Worm (Caenorhabditis elegans) whole organism, midembryonic: Measurements from ENCODE around the gene fbxa-63.
"Not testable (repeated sequence)": the region's sequence is repeated elsewhere in the genome, so short reads cannot be mapped to it uniquely, and the experiment has no call there.

Source experiments
- T22C8.4 ChIP-seq: fragments of 200-800 bp; sonication (Bioruptor generic); IDR thresholded peaks from 2 replicates; pipeline ENCODE4 v1.3.6; 2022; ENCODE audit warnings: missing genetic modification characterization, missing compliant biosample characterization
- cog-1 ChIP-seq: sonication (generic microtip); optimal IDR thresholded peaks from 2 replicates; lab custom pipeline; 2016; ENCODE audit warnings: missing genetic modification characterization, missing compliant biosample characterization
- flt-1 ChIP-seq: fragments of 200-800 bp; sonication (Bioruptor generic); IDR thresholded peaks from 2 replicates; pipeline ENCODE4 v1.3.6; 2022; ENCODE audit warnings: missing genetic modification characterization, missing compliant biosample characterization
- klf-2 ChIP-seq: fragments of 200-800 bp; sonication (Bioruptor generic); conservative IDR thresholded peaks from 2 replicates; pipeline ENCODE4 v1.3.6; 2022; ENCODE audit warnings: missing genetic modification reagents, missing genetic modification characterization, missing compliant biosample characterization
- med-1 ChIP-seq: sonication (generic microtip); optimal IDR thresholded peaks from 2 replicates; lab custom pipeline; 2017; ENCODE audit warnings: missing genetic modification characterization, mild to moderate bottlenecking, missing compliant biosample characterization, antibody characterized with exemption, missing genetic modification reagents; ENCODE audit not compliant: insufficient read depth
- ref-1 ChIP-seq: fragments of 200-800 bp; sonication (Bioruptor generic); conservative IDR thresholded peaks from 2 replicates; pipeline ENCODE4 v1.3.6; 2022; ENCODE audit warnings: missing genetic modification reagents, missing genetic modification characterization, missing compliant biosample characterization
- tab-1 ChIP-seq: fragments of 200-800 bp; sonication (Bioruptor generic); IDR thresholded peaks from 2 replicates; pipeline ENCODE4 v1.3.6; 2022; ENCODE audit warnings: missing genetic modification characterization, missing compliant biosample characterization
- ztf-23 ChIP-seq: fragments of 200-800 bp; sonication (Bioruptor generic); IDR thresholded peaks from 2 replicates; pipeline ENCODE4 v1.3.6; 2022; ENCODE audit warnings: missing genetic modification reagents, missing genetic modification characterization, missing compliant biosample characterization
- ztf-29 ChIP-seq: fragments of 200-800 bp; sonication (Bioruptor generic); IDR thresholded peaks from 2 replicates; pipeline ENCODE4 v1.3.6; 2022; ENCODE audit warnings: missing genetic modification reagents, missing genetic modification characterization, missing compliant biosample characterization

Gene fbxa-63

DNA sequence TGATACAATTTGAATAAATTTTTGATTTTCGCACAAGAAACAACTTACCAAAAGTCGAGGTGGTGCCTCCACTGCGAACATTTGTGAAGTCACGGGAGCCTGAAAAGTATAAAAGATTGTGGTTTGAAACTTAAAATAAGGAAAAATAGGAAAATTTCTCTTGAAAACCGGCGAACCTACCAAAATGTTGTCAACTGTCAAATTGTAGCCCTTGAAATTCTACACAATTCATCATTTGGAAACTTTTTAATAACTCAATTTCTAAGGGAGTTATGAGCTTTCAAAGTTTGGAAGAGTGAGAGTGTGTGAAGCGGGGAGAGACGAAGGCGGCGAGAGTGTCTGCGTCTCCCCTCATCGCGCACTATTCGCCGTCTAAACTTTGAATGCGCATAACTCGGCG is 13.1 kb upstream of the fbxa-63 start, which contains the start of gene pes-4:
pes-4 (minus strand) TSS at position 101 of the 400 bp plus-strand sequence.
- TF ChIP-seq ztf-29 (no peak), tab-1 (no peak), klf-2 (GFP tag; lab: Robert Waterston, UW) (no peak), flt-1 (GFP tag; lab: Robert Waterston, UW) (no peak), ztf-23 (GFP tag; lab: Robert Waterston, UW) (no peak), ref-1 (GFP tag; lab: Robert Waterston, UW) (no peak), T22C8.4 (GFP tag; lab: Robert Waterston, UW) (no peak), med-1 (GFP tag; lab: Kevin White, UChicago) (no peak), cog-1 (no peak)

DNA sequence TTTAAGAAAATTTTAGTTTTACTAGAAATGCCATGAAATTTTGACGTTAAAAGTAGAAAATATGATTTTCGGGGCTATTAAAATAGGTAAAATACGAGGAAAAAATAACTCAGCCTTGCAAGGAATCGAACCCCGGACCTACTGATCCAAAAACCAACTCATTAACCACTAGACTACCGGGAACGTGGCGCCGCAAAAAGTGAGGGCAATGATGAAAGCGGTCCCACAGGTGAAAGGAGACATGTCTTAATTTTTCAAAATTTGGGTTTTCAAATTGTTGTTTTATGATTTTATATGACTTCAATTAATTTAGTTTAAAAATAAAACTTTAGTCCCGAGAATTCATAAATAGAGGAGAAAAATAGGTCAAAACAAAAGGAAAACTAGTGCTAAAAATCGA is 12.6 kb upstream of the fbxa-63 start:
- TF ChIP-seq tab-1 (no peak), cog-1 (no peak)

DNA sequence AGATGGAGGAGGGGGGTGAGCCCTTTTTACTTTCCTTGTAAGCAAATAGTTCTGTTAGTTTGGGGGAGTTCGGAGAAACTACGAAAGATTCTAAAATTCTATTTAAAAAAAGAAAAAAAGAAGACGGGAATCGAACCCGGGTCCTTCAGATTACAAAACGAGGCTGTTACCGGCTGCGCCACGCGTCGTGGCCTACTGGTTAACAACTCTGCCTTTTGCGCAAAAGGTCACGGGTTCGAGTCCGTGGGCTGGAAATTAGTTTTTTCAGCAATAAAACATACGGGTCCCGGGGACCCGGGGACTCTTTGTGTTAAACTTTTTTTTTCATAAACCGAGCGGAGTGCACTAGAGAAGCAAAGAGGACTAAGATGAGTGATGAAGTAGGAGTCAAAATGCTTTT is 12.1 kb upstream of the fbxa-63 start:
- no peak for TF ChIP-seq cog-1
- TF ChIP-seq med-1 (GFP tag; lab: Kevin White, UChicago) = no peak
- no peak for TF ChIP-seq ztf-29
- no peak for TF ChIP-seq T22C8.4 (GFP tag; lab: Robert Waterston, UW)
- no peak for TF ChIP-seq klf-2 (GFP tag; lab: Robert Waterston, UW)
- TF ChIP-seq ztf-23 (GFP tag; lab: Robert Waterston, UW) = no peak
- TF ChIP-seq ref-1 (GFP tag; lab: Robert Waterston, UW) = no peak
- TF ChIP-seq tab-1 = no peak
- TF ChIP-seq flt-1 (GFP tag; lab: Robert Waterston, UW) = no peak

DNA sequence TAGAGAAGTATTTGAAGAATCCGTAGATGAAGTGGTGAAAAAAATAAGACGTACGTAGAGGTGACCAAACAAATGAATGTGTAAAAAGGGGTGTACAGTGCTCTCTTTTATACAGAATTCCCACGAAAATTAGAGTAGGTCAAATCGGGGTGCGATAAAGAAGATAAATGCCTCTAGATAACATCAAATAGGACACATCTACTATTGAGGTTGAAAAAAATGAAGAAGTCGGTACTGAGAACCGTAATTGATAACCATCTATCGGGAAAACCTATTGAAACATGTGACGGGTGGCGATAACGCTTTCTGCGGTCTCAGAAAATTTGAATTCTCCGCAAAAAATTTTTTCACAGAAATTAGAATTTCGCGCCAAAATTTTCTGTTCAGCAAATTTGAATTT is 4.6 kb upstream of the fbxa-63 start, which contains the start of gene fbxa-61:
fbxa-61 (plus strand) TSS at position 345 of the 400 bp plus-strand sequence.
- no peak for TF ChIP-seq flt-1 (GFP tag; lab: Robert Waterston, UW)
- TF ChIP-seq ztf-23 (GFP tag; lab: Robert Waterston, UW) = no peak
- TF ChIP-seq ref-1 (GFP tag; lab: Robert Waterston, UW) = no peak
- no peak for TF ChIP-seq klf-2 (GFP tag; lab: Robert Waterston, UW)
- no peak for TF ChIP-seq cog-1
- no peak for TF ChIP-seq med-1 (GFP tag; lab: Kevin White, UChicago)

DNA sequence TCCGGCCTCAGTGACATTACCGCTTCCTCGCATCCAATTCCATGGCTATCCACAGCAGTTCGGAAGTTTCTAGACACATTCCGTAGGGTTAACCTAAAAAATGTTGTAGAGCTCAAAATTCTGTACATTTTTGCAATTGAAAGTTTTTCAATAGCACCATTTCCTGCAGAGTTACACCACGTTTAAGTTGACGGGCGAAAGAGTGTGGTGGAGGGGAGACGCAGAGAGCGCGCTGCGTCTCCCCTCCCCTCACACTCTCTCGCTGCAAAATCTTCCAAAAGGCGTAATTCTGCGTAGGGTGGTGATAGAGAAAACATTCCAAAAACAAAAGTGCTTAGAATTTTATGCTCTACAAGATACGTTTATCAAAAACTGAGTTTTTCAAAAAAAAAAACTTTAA is 5.0 kb downstream of the fbxa-63 start:
- TF ChIP-seq klf-2 (GFP tag; lab: Robert Waterston, UW) (no peak), T22C8.4 (GFP tag; lab: Robert Waterston, UW) (no peak), ztf-29 (no peak), tab-1 (no peak), med-1 (GFP tag; lab: Kevin White, UChicago) (no peak), ref-1 (GFP tag; lab: Robert Waterston, UW) (no peak), ztf-23 (GFP tag; lab: Robert Waterston, UW) (no peak), flt-1 (GFP tag; lab: Robert Waterston, UW) (no peak), cog-1 (no peak)

DNA sequence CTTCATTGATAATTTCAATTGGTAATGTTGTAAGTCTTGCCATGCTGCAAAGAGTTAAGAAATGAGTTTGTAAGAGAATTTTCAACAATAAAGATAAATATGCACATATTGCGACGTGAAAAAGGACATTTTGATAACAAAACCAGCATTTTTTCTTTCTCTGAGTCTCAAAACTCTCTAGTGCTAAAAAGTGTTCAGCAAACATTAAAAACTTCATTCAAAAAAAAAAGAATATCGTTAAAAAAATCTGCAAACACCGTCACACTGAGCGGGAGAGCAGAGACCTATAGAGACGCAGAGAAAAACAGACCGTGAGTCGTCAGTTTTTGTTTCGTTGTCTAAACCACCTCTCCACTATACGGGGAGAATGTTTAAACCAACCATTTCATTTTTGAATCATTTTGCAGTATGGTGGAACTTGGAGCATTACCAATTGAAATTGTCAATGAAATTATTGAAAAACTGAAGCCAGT is 5.8 kb downstream of the fbxa-63 start, which contains the start of the genes fbxa-76 and fbxa-77:
fbxa-76 (minus strand) TSS at position 51 of the 473 bp plus-strand sequence.
fbxa-77 (plus strand) TSS at position 365 of the 473 bp plus-strand sequence.
- TF ChIP-seq ztf-29 = no peak
- TF ChIP-seq ztf-23 (GFP tag; lab: Robert Waterston, UW) = no peak
- TF ChIP-seq klf-2 (GFP tag; lab: Robert Waterston, UW) = no peak
- TF ChIP-seq cog-1 = no peak
- TF ChIP-seq med-1 (GFP tag; lab: Kevin White, UChicago) = no peak
- TF ChIP-seq tab-1 = no peak
- no peak for TF ChIP-seq T22C8.4 (GFP tag; lab: Robert Waterston, UW)

DNA sequence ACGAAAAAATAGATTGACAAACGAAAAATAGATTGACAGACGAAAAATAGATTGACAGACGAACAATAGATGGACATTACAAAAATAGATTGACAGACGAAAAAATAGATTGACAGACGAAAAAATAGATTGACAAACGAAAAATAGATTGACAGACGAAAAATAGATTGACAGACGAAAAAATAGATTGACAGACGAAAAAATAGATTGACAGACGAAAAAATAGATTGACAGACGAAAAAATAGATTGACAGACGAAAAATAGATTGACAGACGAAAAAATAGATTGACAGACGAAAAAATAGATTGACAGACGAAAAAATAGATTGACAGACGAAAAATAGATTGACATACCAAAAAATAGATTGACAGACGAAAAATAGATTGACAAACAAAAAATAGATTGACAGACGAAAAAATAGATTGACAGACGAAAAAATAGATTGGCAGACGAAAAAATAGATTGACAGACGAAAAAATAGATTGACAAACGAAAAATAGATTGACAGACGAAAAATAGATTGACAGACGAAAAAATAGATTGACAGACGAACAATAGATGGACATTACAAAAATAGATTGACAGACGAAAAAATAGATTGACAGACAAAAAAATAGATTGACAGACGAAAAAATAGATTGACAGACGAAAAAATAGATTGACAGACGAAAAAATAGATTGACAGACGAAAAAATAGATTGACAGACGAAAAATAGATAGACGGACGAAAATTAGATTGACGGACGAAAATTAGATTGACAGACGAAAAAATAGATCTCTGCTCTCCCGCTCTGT is 9.3 kb downstream of the fbxa-63 start:
- TF ChIP-seq ztf-29 = 0 out of 2 replicates have a peak, but pooled peaks have one; percentile 19
- peak; percentile 29; the same call in 1 of the 2 replicates for TF ChIP-seq ztf-23 (GFP tag; lab: Robert Waterston, UW)

DNA sequence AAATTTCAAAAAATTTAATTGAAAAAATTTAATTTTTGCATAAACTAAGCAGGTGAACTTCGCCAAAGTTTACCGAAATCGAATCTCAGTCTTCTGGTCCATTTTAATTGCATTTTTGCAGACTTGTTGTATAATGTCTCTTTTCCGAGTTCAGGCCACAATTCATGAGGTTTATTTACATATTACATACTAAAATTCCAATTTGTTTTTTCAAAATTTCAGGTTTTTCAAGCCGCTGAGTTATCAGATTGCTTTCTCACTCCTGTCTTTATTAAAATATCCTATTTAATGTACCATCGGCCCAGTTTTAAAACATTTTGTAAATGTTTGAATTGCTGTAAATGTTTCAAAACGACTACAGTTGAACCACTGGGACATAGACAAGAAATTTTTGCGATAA is 13.2 kb downstream of the fbxa-63 start, which contains the start of gene fbxa-208:
fbxa-208 (plus strand) TSS at position 301 of the 400 bp plus-strand sequence.
- TF ChIP-seq T22C8.4 (GFP tag; lab: Robert Waterston, UW); ztf-29; tab-1: not testable (repeated sequence)

DNA sequence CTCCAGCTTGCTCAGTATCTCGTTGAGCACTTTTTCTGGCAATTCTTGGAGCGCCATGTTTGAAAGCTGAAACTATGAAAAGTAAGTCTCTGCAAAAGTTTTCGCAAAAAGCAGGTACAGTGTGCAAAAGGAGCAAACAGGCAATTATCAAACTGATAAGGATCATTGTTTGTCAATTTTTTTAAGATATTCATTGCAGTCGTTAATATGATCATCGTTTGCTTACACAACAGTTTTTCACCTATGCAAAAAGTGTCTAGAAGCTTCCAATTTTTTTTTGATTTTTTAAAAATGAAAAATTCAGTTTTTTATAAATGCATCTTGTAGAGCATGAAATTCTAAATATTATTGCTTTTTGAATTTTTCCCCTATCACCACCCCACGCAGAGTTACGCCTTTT is 15.1 kb downstream of the fbxa-63 start, which contains the start of gene fbxa-78:
fbxa-78 (minus strand) TSS at position 101 of the 400 bp plus-strand sequence.
- not testable (repeated sequence) for TF ChIP-seq cog-1; klf-2 (GFP tag; lab: Robert Waterston, UW); med-1 (GFP tag; lab: Kevin White, UChicago)

DNA sequence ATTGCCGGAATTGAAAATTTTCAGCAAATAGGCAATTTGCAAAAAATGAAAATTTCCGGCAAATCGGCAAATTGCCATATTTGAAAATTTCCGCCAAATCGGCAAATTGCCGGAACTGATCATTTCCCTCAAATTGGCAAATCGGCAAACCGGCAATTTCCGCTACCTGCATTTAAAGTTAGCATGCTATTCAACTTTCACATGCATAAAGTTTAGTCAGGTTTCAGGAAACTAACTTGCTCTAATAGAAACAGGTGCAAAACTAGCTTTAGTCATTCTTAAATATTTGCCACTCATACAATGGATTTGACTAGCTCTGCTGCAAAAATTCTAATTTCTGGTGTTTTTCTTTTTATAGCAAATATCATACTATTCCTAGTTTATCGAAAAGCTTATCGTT is 20.4 kb downstream of the fbxa-63 start, which contains the start of gene srz-9:
srz-9 (plus strand) TSS at position 301 of the 400 bp plus-strand sequence.
- TF ChIP-seq cog-1; ref-1 (GFP tag; lab: Robert Waterston, UW); T22C8.4 (GFP tag; lab: Robert Waterston, UW): not testable (repeated sequence)
